Worm (Caenorhabditis elegans) whole organism, late embryonic: Measurements from ENCODE around the gene C45B11.9.
A peak's percentile ranks its signal among the peaks of the same experiment; 100 is the strongest.

Source experiments
- T23F11.4 ChIP-seq: fragments of 200-800 bp; sonication (Bioruptor generic); optimal IDR thresholded peaks from 2 replicates; lab custom pipeline; 2018; ENCODE audit warnings: mild to moderate bottlenecking, missing genetic modification characterization, missing compliant biosample characterization
- ceh-18 ChIP-seq: sonication (generic microtip); optimal IDR thresholded peaks from 2 replicates; lab custom pipeline; 2016; ENCODE audit warnings: missing genetic modification characterization, missing compliant biosample characterization
- ceh-19 ChIP-seq: fragments of 200-800 bp; sonication (Bioruptor generic); optimal IDR thresholded peaks from 2 replicates; lab custom pipeline; 2018; ENCODE audit warnings: mild to moderate bottlenecking, missing genetic modification characterization, missing compliant biosample characterization
- ceh-24 ChIP-seq: sonication (generic microtip); optimal IDR thresholded peaks from 2 replicates; lab custom pipeline; 2016; ENCODE audit warnings: mild to moderate bottlenecking, missing genetic modification characterization, missing compliant biosample characterization
- elt-2 ChIP-seq: sonication (generic microtip); optimal IDR thresholded peaks from 2 replicates; lab custom pipeline; 2016; ENCODE audit warnings: missing genetic modification reagents, missing genetic modification characterization, missing compliant biosample characterization
- elt-4 ChIP-seq: sonication (generic microtip); optimal IDR thresholded peaks from 2 replicates; lab custom pipeline; 2016; ENCODE audit warnings: missing genetic modification characterization, missing compliant biosample characterization
- fax-1 ChIP-seq: sonication (generic microtip); optimal IDR thresholded peaks from 2 replicates; lab custom pipeline; 2016; ENCODE audit warnings: missing genotype, missing genetic modification characterization, missing compliant biosample characterization
- fkh-6 ChIP-seq: sonication (generic microtip); optimal IDR thresholded peaks from 2 replicates; lab custom pipeline; 2016; ENCODE audit warnings: missing genetic modification characterization, missing compliant biosample characterization
- gmeb-2 ChIP-seq: sonication (generic microtip); optimal IDR thresholded peaks from 2 replicates; lab custom pipeline; 2016; ENCODE audit warnings: missing genetic modification characterization, inconsistent platforms, missing compliant biosample characterization
- hlh-15 ChIP-seq: sonication (generic microtip); optimal IDR thresholded peaks from 2 replicates; lab custom pipeline; 2016; ENCODE audit warnings: missing genetic modification characterization, missing compliant biosample characterization
- nhr-11 ChIP-seq: fragments of 150-350 bp; optimal IDR thresholded peaks from 2 replicates; lab custom pipeline; 2014; ENCODE audit warnings: missing biosample characterization, missing genetic modification characterization
- npax-4 ChIP-seq: sonication (generic microtip); optimal IDR thresholded peaks from 2 replicates; lab custom pipeline; 2016; ENCODE audit warnings: missing genetic modification characterization, missing compliant biosample characterization
- sox-2 ChIP-seq: fragments of 200-800 bp; sonication (Bioruptor generic); IDR thresholded peaks from 2 replicates; pipeline ENCODE4 v1.3.6; 2022; ENCODE audit warnings: missing genetic modification reagents, missing genetic modification characterization, missing compliant biosample characterization
- unc-3 ChIP-seq, 2 experiments: fragments of 200-800 bp in 1 of 2; sonication (Bioruptor generic) in 1 of 2; sonication (generic microtip) in 1 of 2; conservative IDR thresholded peaks in 1 of 2; optimal IDR thresholded peaks in 1 of 2; 2 replicates each; pipeline versions ENCODE4 v1.3.6 to Lab custom; 2016 to 2022; ENCODE audit warnings: missing compliant biosample characterization in 2 of 2, missing genetic modification characterization in 2 of 2, missing genetic modification reagents in 1 of 2
- unc-86 ChIP-seq: sonication (generic microtip); optimal IDR thresholded peaks from 2 replicates; lab custom pipeline; 2016; ENCODE audit warnings: missing genetic modification characterization, missing compliant biosample characterization

The C45B11.9 gene

DNA sequence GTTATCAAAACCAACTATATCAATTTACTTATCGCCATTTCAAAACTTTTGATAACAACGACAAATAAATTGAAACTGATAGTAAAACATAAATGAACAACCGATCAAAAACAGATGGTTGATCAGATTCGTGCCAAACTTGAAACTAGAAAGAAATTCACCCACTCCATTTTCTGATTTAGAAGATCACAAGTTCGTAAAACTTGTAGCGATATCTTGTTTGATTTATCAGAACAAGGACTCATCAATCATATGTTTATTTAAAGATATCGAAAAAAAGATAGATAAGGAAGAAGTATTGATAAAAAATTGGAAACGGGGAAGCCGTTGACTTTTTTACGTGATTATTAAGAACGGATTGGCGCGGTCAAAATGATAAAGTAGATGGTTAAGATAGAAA, 47.0 kb downstream of the C45B11.9 start:
- peak; percentile 98 for TF ChIP-seq elt-2 (tag; lab: Kevin White, UChicago)
- TF ChIP-seq fax-1 (tag; lab: Kevin White, UChicago), result no peak

DNA sequence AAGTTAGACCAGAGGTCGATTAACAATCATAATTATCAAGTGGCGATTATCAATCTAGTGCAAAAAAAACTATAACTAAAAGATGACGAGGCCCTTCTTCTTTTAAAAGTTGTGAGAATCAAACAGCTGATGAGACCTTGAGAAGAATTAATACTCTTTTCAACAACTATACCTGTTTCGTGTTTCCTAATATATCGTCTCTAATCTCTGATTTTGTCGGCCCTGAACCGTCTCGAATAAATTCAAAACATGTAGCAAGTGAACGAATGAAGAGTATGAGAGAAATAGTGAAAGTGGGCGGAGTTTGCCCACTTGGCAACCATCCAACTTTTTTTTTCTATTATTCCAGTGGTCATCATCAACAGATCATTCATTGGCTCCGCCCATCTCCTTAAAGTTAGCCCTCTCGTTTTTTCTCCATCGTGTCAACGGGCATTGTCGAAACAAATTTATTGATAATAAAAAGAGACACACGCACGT, 47.4 kb downstream of the C45B11.9 start, which contains the start of gene Y42A5A.1:
Gene Y42A5A.1, plus strand, starts transcription at position 430 of the 480 bp plus-strand sequence.
- TF ChIP-seq npax-4 (tag; lab: Kevin White, UChicago), result no peak
- TF ChIP-seq unc-3 (GFP tag; conservative IDR thresholded peaks at IDR 0.05; lab: Robert Waterston, UW), result no peak
- no peak for TF ChIP-seq unc-3 (tag; optimal IDR thresholded peaks at IDR 0.05; lab: Kevin White, UChicago)
- no peak for TF ChIP-seq unc-86 (tag; lab: Kevin White, UChicago)
- TF ChIP-seq fkh-6 (tag; lab: Kevin White, UChicago), result no peak
- no peak for TF ChIP-seq elt-4 (tag; lab: Kevin White, UChicago)
- TF ChIP-seq hlh-15 (tag; lab: Kevin White, UChicago), result no peak
- no peak for TF ChIP-seq sox-2 (GFP tag; lab: Robert Waterston, UW)
- no peak for TF ChIP-seq nhr-11 (tag; lab: Kevin White, UChicago)
- no peak for TF ChIP-seq gmeb-2 (tag; lab: Kevin White, UChicago)
- TF ChIP-seq T23F11.4 (GFP tag; lab: Kevin White, UChicago), result no peak
- no peak for TF ChIP-seq ceh-19 (GFP tag; lab: Kevin White, UChicago)
- TF ChIP-seq ceh-24, result no peak
- no peak for TF ChIP-seq ceh-18
